Worm (Caenorhabditis elegans): ENCODE data around the gene B0564.2.

The B0564.2 gene

ce11 chrIV:13093677-13094076, 13.8 kb upstream of the B0564.2 start, which contains the start of the genes prcc-1 and C39E9.12 (continued):
- TF ChIP-seq spr-1 (tag; optimal IDR thresholded peaks at IDR 0.05): no peak
- TF ChIP-seq hlh-30 (tag; optimal IDR thresholded peaks at IDR 0.05; ENCODE audit: insufficient read depth): peak; percentile 53
- TF ChIP-seq F26F4.8 (GFP tag; conservative IDR thresholded peaks at IDR 0.05): no peak
- TF ChIP-seq F37D6.2 (tag; optimal IDR thresholded peaks at IDR 0.05): no peak
- TF ChIP-seq ztf-11 (tag; optimal IDR thresholded peaks at IDR 0.05): no peak
- TF ChIP-seq hif-1 (tag; optimal IDR thresholded peaks at IDR 0.05): no peak
- no peak for TF ChIP-seq lim-7 (GFP tag; IDR thresholded peaks at IDR 0.05)
- no peak for TF ChIP-seq aly-2 (tag; optimal IDR thresholded peaks at IDR 0.05)
- peak; percentile 68 for TF ChIP-seq nhr-11 (tag; optimal IDR thresholded peaks at IDR 0.05)
- no peak; the same call in 1 of the 2 replicates for TF ChIP-seq dmd-6 (GFP tag; IDR thresholded peaks at IDR 0.05)
- no peak for TF ChIP-seq zip-2 (tag; optimal IDR thresholded peaks at IDR 0.05)
- TF ChIP-seq lin-15B (tag; optimal IDR thresholded peaks at IDR 0.05): no peak
- TF ChIP-seq zfp-2 (tag; optimal IDR thresholded peaks at IDR 0.05): no peak
- TF ChIP-seq daf-19 (GFP tag; conservative IDR thresholded peaks at IDR 0.05): no peak
- TF ChIP-seq dmd-8 (GFP tag; IDR thresholded peaks at IDR 0.05): no peak
- no peak for TF ChIP-seq nhr-102 (tag; optimal IDR thresholded peaks at IDR 0.05)
- no peak for TF ChIP-seq Y105C5A.15 (GFP tag; IDR thresholded peaks at IDR 0.05)
- TF ChIP-seq mes-2 (tag; optimal IDR thresholded peaks at IDR 0.05; ENCODE audit: poor library complexity, severe bottlenecking): peak; percentile 82
- TF ChIP-seq madf-5 (GFP tag; IDR thresholded peaks at IDR 0.05): no peak
- TF ChIP-seq nhr-10 (tag; optimal IDR thresholded peaks at IDR 0.05): no peak
- no peak for TF ChIP-seq mep-1 (tag; optimal IDR thresholded peaks at IDR 0.05)
- TF ChIP-seq lin-39 (tag; optimal IDR thresholded peaks at IDR 0.05): no peak
- no peak for TF ChIP-seq unc-39 (tag; optimal IDR thresholded peaks at IDR 0.05)
- no peak for TF ChIP-seq ceh-28 (tag; optimal IDR thresholded peaks at IDR 0.05)
- TF ChIP-seq pha-4 (GFP tag; IDR thresholded peaks at IDR 0.05): no peak
- peak; percentile 25 for TF ChIP-seq pha-4 (tag; optimal IDR thresholded peaks at IDR 0.05)
- no peak for TF ChIP-seq attf-4 (tag; optimal IDR thresholded peaks at IDR 0.05)
- TF ChIP-seq daf-16 (GFP tag; optimal IDR thresholded peaks at IDR 0.05): no peak
- peak; percentile 70 for TF ChIP-seq daf-16 (tag; optimal IDR thresholded peaks at IDR 0.05)
- no peak for TF ChIP-seq nhr-237 (tag; optimal IDR thresholded peaks at IDR 0.05)
- no peak for TF ChIP-seq dmd-9 (GFP tag; IDR thresholded peaks at IDR 0.05)
- no peak for TF ChIP-seq ZK337.2 (GFP tag; IDR thresholded peaks at IDR 0.05)
- TF ChIP-seq skn-1 (tag; optimal IDR thresholded peaks at IDR 0.05): no peak
- no peak for TF ChIP-seq saeg-2 (GFP tag; IDR thresholded peaks at IDR 0.05)
- TF ChIP-seq unc-62 (GFP tag; optimal IDR thresholded peaks at IDR 0.05 in 1 of 2): no peak
- no peak for TF ChIP-seq unc-62 (tag; optimal IDR thresholded peaks at IDR 0.05)
- TF ChIP-seq ces-1 (GFP tag; optimal IDR thresholded peaks at IDR 0.05): no peak
- TF ChIP-seq sdz-12 (GFP tag; optimal IDR thresholded peaks at IDR 0.05): no peak
- no peak for TF ChIP-seq egl-27 (tag; optimal IDR thresholded peaks at IDR 0.05)
- TF ChIP-seq madf-9 (GFP tag; conservative IDR thresholded peaks at IDR 0.05): no peak
- TF ChIP-seq F10B5.3 (tag; optimal IDR thresholded peaks at IDR 0.05): no peak
- TF ChIP-seq nhr-48 (tag; optimal IDR thresholded peaks at IDR 0.05): no peak
- TF ChIP-seq nhr-42 (GFP tag; IDR thresholded peaks at IDR 0.05): no peak
- TF ChIP-seq nhr-41 (GFP tag; IDR thresholded peaks at IDR 0.05): no peak
- no peak for TF ChIP-seq Y48G9A.11 (GFP tag; IDR thresholded peaks at IDR 0.05)
- TF ChIP-seq php-3 (GFP tag; IDR thresholded peaks at IDR 0.05): no peak
- TF ChIP-seq mdt-29 (GFP tag; IDR thresholded peaks at IDR 0.05): no peak
- TF ChIP-seq mxl-3 (GFP tag; optimal IDR thresholded peaks at IDR 0.05): no peak
- TF ChIP-seq unc-130 (GFP tag; optimal IDR thresholded peaks at IDR 0.05): peak; percentile 80
- TF ChIP-seq ceh-20 (GFP tag; IDR thresholded peaks at IDR 0.05): no peak
- TF ChIP-seq nhr-6 (tag; optimal IDR thresholded peaks at IDR 0.05): peak; percentile 76
- no peak for TF ChIP-seq nhr-76 (tag; optimal IDR thresholded peaks at IDR 0.05)
- no peak for TF ChIP-seq egl-43 (GFP tag; IDR thresholded peaks at IDR 0.05)
